Worm (Caenorhabditis elegans): ENCODE measurements around the gene JC8.4.
A peak's percentile ranks its signal among the peaks of the same experiment; 100 is the strongest.

The JC8.4 gene

DNA sequence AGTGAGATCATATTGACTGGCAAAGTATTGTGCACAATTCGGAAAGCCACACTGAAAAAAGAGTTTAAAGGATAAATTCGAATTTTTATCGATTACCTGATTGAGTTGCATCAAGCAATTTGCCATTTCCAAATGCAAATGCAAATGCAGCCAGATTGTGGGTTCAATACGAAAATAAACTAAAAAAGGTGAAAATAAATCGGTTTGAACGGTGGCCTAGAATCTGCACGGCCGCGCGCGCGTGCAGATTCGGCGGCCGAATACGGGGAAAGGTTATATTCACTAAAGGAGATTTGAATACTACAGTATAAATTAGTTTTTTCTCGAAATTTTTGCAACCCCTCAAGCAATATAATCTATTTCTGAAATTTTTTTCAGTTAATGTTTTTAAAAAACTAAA is 45.8 kb downstream of the JC8.4 start, which contains the start of gene Y67H2A.10:
Gene Y67H2A.10, minus strand, starts transcription at position 184 of the 400 bp plus-strand sequence.
- no peak for TF ChIP-seq unc-62 (GFP tag; optimal IDR thresholded peaks at IDR 0.05 in 1 of 2)
- TF ChIP-seq unc-62 (tag; optimal IDR thresholded peaks at IDR 0.05) = no peak
- peak; percentile 31 for TF ChIP-seq aha-1 (tag)
- no peak for TF ChIP-seq mxl-2 (GFP tag; conservative IDR thresholded peaks at IDR 0.05)
- no peak for TF ChIP-seq zfp-3 (GFP tag; conservative IDR thresholded peaks at IDR 0.05)
- no peak for TF ChIP-seq aly-2 (tag; optimal IDR thresholded peaks at IDR 0.05)
- no peak for TF ChIP-seq dmd-8 (GFP tag; IDR thresholded peaks at IDR 0.05)
- no peak for TF ChIP-seq nhr-237 (tag; optimal IDR thresholded peaks at IDR 0.05)
- no peak for TF ChIP-seq mdl-1 (tag; optimal IDR thresholded peaks at IDR 0.05)
- TF ChIP-seq lin-39 (tag; optimal IDR thresholded peaks at IDR 0.05) = no peak
- no peak for TF ChIP-seq nhr-6 (tag; optimal IDR thresholded peaks at IDR 0.05)
- no peak for TF ChIP-seq T26A8.4 (GFP tag; IDR thresholded peaks at IDR 0.05)
- TF ChIP-seq Y5F2A.4 (GFP tag; optimal IDR thresholded peaks at IDR 0.05) = no peak
- no peak for TF ChIP-seq attf-4 (tag; optimal IDR thresholded peaks at IDR 0.05)
- TF ChIP-seq nhr-102 (tag; optimal IDR thresholded peaks at IDR 0.05) = no peak
- no peak for TF ChIP-seq ZK337.2 (GFP tag; IDR thresholded peaks at IDR 0.05)
- no peak for TF ChIP-seq R02D3.7 (tag; optimal IDR thresholded peaks at IDR 0.05)
- TF ChIP-seq skn-1 (tag; optimal IDR thresholded peaks at IDR 0.05) = no peak
- TF ChIP-seq set-16 (GFP tag; IDR thresholded peaks at IDR 0.05) = no peak
- TF ChIP-seq nhr-48 (tag; optimal IDR thresholded peaks at IDR 0.05) = no peak
- no peak for TF ChIP-seq nhr-42 (GFP tag; IDR thresholded peaks at IDR 0.05)
- TF ChIP-seq nhr-25 (tag; optimal IDR thresholded peaks at IDR 0.05; ENCODE audit: borderline replicate concordance, insufficient read depth) = no peak
- TF ChIP-seq duxl-1 (tag; optimal IDR thresholded peaks at IDR 0.05; ENCODE audit: poor library complexity) = no peak
- no peak for TF ChIP-seq nhr-10 (tag; optimal IDR thresholded peaks at IDR 0.05)
- TF ChIP-seq ceh-20 (GFP tag; IDR thresholded peaks at IDR 0.05) = no peak
- no peak for TF ChIP-seq lim-7 (GFP tag; IDR thresholded peaks at IDR 0.05)
- TF ChIP-seq Y105C5A.15 (GFP tag; IDR thresholded peaks at IDR 0.05) = no peak
- TF ChIP-seq vab-7 (GFP tag; IDR thresholded peaks at IDR 0.05) = no peak
- no peak for TF ChIP-seq unc-39 (tag; optimal IDR thresholded peaks at IDR 0.05)
- no peak for TF ChIP-seq fos-1 (tag; optimal IDR thresholded peaks at IDR 0.05)
- TF ChIP-seq sdz-12 (GFP tag; optimal IDR thresholded peaks at IDR 0.05) = no peak
- no peak for TF ChIP-seq saeg-2 (GFP tag; IDR thresholded peaks at IDR 0.05)
- TF ChIP-seq ces-1 (GFP tag; optimal IDR thresholded peaks at IDR 0.05) = no peak
- no peak for TF ChIP-seq daf-19 (GFP tag; conservative IDR thresholded peaks at IDR 0.05)
- no peak for TF ChIP-seq F37D6.2 (tag; optimal IDR thresholded peaks at IDR 0.05)
- peak; percentile 90 for TF ChIP-seq mes-2 (tag; optimal IDR thresholded peaks at IDR 0.05; ENCODE audit: poor library complexity, severe bottlenecking)
- no peak for TF ChIP-seq ztf-7 (tag; optimal IDR thresholded peaks at IDR 0.05)
- no peak for TF ChIP-seq mxl-3 (GFP tag; optimal IDR thresholded peaks at IDR 0.05)
- no peak for TF ChIP-seq ZK546.5 (tag; optimal IDR thresholded peaks at IDR 0.05)
- no peak for TF ChIP-seq madf-9 (GFP tag; conservative IDR thresholded peaks at IDR 0.05)
- peak; percentile 11 for TF ChIP-seq mep-1 (tag; optimal IDR thresholded peaks at IDR 0.05)
- no peak for TF ChIP-seq cey-2 (tag; optimal IDR thresholded peaks at IDR 0.05; ENCODE audit: borderline replicate concordance, insufficient read depth)
- TF ChIP-seq lin-29 (GFP tag; IDR thresholded peaks at IDR 0.05) = no peak
- no peak for TF ChIP-seq zip-2 (tag; optimal IDR thresholded peaks at IDR 0.05)
- no peak for TF ChIP-seq zip-11 (GFP tag; IDR thresholded peaks at IDR 0.05)
- TF ChIP-seq dpl-1 (GFP tag; optimal IDR thresholded peaks at IDR 0.05) = peak; percentile 44
- TF ChIP-seq hif-1 (tag; optimal IDR thresholded peaks at IDR 0.05) = peak in 1 of 2 experiments; percentile 64
- TF ChIP-seq nhr-77 (tag; optimal IDR thresholded peaks at IDR 0.05) = no peak
- TF ChIP-seq egl-43 (GFP tag; IDR thresholded peaks at IDR 0.05) = no peak
- no peak for TF ChIP-seq ceh-62 (tag; optimal IDR thresholded peaks at IDR 0.05)
- no peak for TF ChIP-seq ceh-28 (tag; optimal IDR thresholded peaks at IDR 0.05)
- no peak for TF ChIP-seq spr-3 (GFP tag; optimal IDR thresholded peaks at IDR 0.05)

Measured in whole organism, L4 larva.